Worm (Caenorhabditis elegans) whole organism, late embryonic: Measurements from ENCODE around the gene F20D6.1.

Experiments
- ceh-22 ChIP-seq: sonication (generic microtip); optimal IDR thresholded peaks from 2 replicates; lab custom pipeline; 2017; ENCODE audit warnings: missing biosample characterization, missing genetic modification characterization
- che-1 ChIP-seq: sonication (generic microtip); optimal IDR thresholded peaks from 2 replicates; lab custom pipeline; 2016; ENCODE audit warnings: mild to moderate bottlenecking, missing genetic modification characterization, missing compliant biosample characterization
- gmeb-2 ChIP-seq: sonication (generic microtip); optimal IDR thresholded peaks from 2 replicates; lab custom pipeline; 2016; ENCODE audit warnings: missing genetic modification characterization, inconsistent platforms, missing compliant biosample characterization
- nhr-11 ChIP-seq: fragments of 150-350 bp; optimal IDR thresholded peaks from 2 replicates; lab custom pipeline; 2014; ENCODE audit warnings: missing biosample characterization, missing genetic modification characterization

DNA sequence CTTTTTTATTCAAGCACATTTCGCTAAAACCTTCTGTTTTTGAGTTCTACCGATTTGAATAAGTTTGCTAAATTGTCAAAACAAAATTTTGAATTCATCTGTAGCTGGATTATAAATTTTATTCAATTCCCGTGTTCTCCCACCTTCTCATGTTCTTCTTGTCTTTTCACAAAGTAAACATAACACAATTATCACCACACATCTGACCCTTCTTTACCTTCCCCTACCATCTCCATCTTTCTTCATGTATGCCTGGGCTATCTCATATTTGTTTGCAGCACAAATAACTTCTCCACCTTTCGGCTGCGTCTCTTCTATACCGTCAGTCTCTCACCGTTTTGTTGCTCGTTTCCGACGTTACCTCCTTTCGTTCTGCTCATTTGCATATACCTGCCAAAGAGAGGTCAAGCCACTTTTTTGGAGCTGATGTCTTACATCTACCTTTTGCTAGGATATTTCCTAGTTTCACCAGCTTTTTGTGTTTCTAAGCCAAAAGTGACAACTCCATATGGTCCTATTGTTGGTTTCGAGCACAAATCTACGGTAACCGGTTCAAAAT, 12.6 kb downstream of the F20D6.1 start, which contains the start of gene cest-17:
- no peak for TF ChIP-seq gmeb-2 (tag; lab: Kevin White, UChicago)
- no peak for TF ChIP-seq ceh-22 (tag; lab: Kevin White, UChicago)
- no peak for TF ChIP-seq che-1 (tag; lab: Kevin White, UChicago)
- no peak for TF ChIP-seq nhr-11 (tag; lab: Kevin White, UChicago)
